Worm (Caenorhabditis elegans): ENCODE results near the gene ipla-2.

Gene ipla-2

DNA sequence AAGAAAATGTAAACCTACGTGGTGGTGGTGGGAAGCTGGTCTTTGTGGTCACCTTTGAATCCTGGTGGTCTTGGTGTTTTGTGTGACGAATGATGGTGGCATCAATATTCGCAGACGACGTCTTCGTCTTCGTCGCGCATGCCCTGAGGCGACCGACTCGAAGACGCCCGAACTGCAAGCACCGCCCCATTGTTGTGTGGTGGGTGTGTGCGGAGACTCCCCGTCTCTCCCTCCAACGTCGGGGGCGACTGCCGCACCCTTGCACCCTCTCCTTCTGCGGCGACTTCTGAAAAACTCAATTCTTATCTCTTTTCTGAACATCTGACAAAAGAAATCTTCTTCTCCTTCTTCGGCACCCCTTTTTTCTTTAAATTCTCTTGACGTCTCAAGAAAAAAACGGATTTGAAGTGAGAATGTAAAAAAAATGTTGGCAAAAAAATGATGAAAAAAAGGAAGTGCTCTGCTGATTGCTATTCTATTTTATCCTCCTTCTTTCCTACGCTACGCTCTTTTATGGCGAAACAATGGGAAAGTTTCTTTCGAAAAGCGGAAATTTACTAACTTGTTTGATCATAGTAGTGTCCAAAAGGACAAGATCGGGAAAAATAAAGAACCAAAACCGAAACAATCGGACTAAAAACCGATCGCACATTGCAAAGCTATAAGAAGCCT is 30.3 kb downstream of the ipla-2 start, which contains the start of gene lgc-47:
Gene lgc-47, minus strand, starts transcription at position 286 of the 672 bp plus-strand sequence.
- TF ChIP-seq grh-1 (GFP tag; IDR thresholded peaks at IDR 0.05) (no peak), ces-1 (GFP tag; optimal IDR thresholded peaks at IDR 0.05) (no peak), fkh-10 (GFP tag; optimal IDR thresholded peaks at IDR 0.05) (peak; percentile 96), lin-14 (GFP tag; optimal IDR thresholded peaks at IDR 0.05) (peak; percentile 65), tbx-2 (tag; optimal IDR thresholded peaks at IDR 0.05) (no peak), sox-4 (tag; optimal IDR thresholded peaks at IDR 0.05) (no peak), elt-2 (tag; optimal IDR thresholded peaks at IDR 0.05) (no peak), unc-130 (tag; optimal IDR thresholded peaks at IDR 0.05) (no peak)

DNA sequence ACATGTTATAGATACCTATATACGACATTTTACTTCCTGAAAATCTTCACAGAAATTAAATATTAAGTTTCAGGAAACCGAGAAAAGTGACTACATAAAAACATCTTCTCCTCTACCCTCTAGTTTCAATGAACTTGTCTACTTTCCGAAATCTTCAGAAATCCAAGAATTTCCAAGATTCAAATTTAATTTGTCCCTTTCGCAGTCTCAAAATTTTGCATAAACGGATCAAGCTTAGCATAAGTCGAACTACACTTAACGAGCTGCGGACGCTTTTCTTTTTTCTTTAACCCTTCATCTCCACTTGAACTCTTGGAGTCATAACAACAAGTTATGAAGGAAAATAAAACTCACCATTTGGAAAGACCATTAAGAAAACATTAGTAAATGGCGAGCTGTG is 32.4 kb downstream of the ipla-2 start:
- TF ChIP-seq ces-1 (GFP tag; optimal IDR thresholded peaks at IDR 0.05): peak; percentile 1
- peak; percentile 73 for TF ChIP-seq fkh-10 (GFP tag; optimal IDR thresholded peaks at IDR 0.05)
- TF ChIP-seq dpl-1 (GFP tag; optimal IDR thresholded peaks at IDR 0.05): no peak
- no peak for TF ChIP-seq nhr-11 (tag; optimal IDR thresholded peaks at IDR 0.05)
- peak; percentile 17 for TF ChIP-seq lin-14 (GFP tag; optimal IDR thresholded peaks at IDR 0.05)
- TF ChIP-seq skn-1 (tag; optimal IDR thresholded peaks at IDR 0.05): no peak

- no peak for TF ChIP-seq efl-1 (optimal IDR thresholded peaks at IDR 0.05)
- peak in 1 of 2 experiments; percentile 50 for TF ChIP-seq efl-1 (GFP tag; optimal IDR thresholded peaks at IDR 0.05 in 1 of 2)
- no peak for TF ChIP-seq alr-1 (tag; optimal IDR thresholded peaks at IDR 0.05; ENCODE audit: borderline replicate concordance)
Observed at ce11 chrX:9804735-9805134, 33.1 kb downstream of the ipla-2 start.

ce11 chrX:9803603-9804002 is 34.2 kb downstream of the ipla-2 start:
- TF ChIP-seq nhr-237 (tag; optimal IDR thresholded peaks at IDR 0.05): no peak
- TF ChIP-seq nhr-20 (tag; optimal IDR thresholded peaks at IDR 0.05): no peak
- no peak for TF ChIP-seq egl-27 (tag; optimal IDR thresholded peaks at IDR 0.05)
- no peak for TF ChIP-seq sox-4 (tag; optimal IDR thresholded peaks at IDR 0.05)
- TF ChIP-seq lsy-2 (tag; optimal IDR thresholded peaks at IDR 0.05): no peak
- no peak for TF ChIP-seq ceh-90 (tag; optimal IDR thresholded peaks at IDR 0.05)
- peak; percentile 88 for TF ChIP-seq fkh-10 (GFP tag; optimal IDR thresholded peaks at IDR 0.05)
- TF ChIP-seq dsc-1 (tag; optimal IDR thresholded peaks at IDR 0.05): no peak
- TF ChIP-seq ceh-82 (tag; optimal IDR thresholded peaks at IDR 0.05): no peak
- no peak for TF ChIP-seq ceh-63 (GFP tag; optimal IDR thresholded peaks at IDR 0.05)
- TF ChIP-seq Y116A8C.19 (tag; optimal IDR thresholded peaks at IDR 0.05; ENCODE audit: borderline replicate concordance): no peak
- no peak for TF ChIP-seq zip-4 (GFP tag; optimal IDR thresholded peaks at IDR 0.05)
- no peak for TF ChIP-seq aha-1 (tag; optimal IDR thresholded peaks at IDR 0.05)
- no peak for TF ChIP-seq ama-1 (optimal IDR thresholded peaks at IDR 0.05)
- no peak for TF ChIP-seq ceh-88 (GFP tag; IDR thresholded peaks at IDR 0.05)
- no peak for TF ChIP-seq unc-98 (GFP tag; IDR thresholded peaks at IDR 0.05)
- TF ChIP-seq nhr-11 (tag; optimal IDR thresholded peaks at IDR 0.05): no peak
- TF ChIP-seq efl-1 (optimal IDR thresholded peaks at IDR 0.05): no peak
- TF ChIP-seq efl-1 (GFP tag; optimal IDR thresholded peaks at IDR 0.05 in 1 of 2): peak in 1 of 2 experiments; percentile 46
- no peak for TF ChIP-seq sup-37 (GFP tag; optimal IDR thresholded peaks at IDR 0.05)
- TF ChIP-seq efl-3 (GFP tag; optimal IDR thresholded peaks at IDR 0.05): no peak
- no peak for TF ChIP-seq swsn-7 (tag; optimal IDR thresholded peaks at IDR 0.05)
- no peak for TF ChIP-seq sptf-1 (tag; optimal IDR thresholded peaks at IDR 0.05)
- TF ChIP-seq pqm-1 (tag; optimal IDR thresholded peaks at IDR 0.05): no peak
- TF ChIP-seq pag-3 (tag; optimal IDR thresholded peaks at IDR 0.05; ENCODE audit: borderline replicate concordance, insufficient read depth): no peak
- no peak for TF ChIP-seq jun-1 (tag; optimal IDR thresholded peaks at IDR 0.05)
- TF ChIP-seq unc-30 (tag; optimal IDR thresholded peaks at IDR 0.05): no peak
- TF ChIP-seq tbx-2 (tag; optimal IDR thresholded peaks at IDR 0.05): peak; percentile 23
- TF ChIP-seq ztf-11 (tag; optimal IDR thresholded peaks at IDR 0.05): no peak
- TF ChIP-seq unc-86 (tag; optimal IDR thresholded peaks at IDR 0.05): no peak
- peak; percentile 83 for TF ChIP-seq ces-1 (GFP tag; optimal IDR thresholded peaks at IDR 0.05)
- no peak for TF ChIP-seq nhr-84 (tag; optimal IDR thresholded peaks at IDR 0.05)
- TF ChIP-seq vab-15 (tag; optimal IDR thresholded peaks at IDR 0.05): no peak
- no peak for TF ChIP-seq xbp-1 (tag; optimal IDR thresholded peaks at IDR 0.05)
- TF ChIP-seq nhr-47 (tag; optimal IDR thresholded peaks at IDR 0.05): peak; percentile 17
- TF ChIP-seq tlp-1 (tag; optimal IDR thresholded peaks at IDR 0.05): no peak
- no peak for TF ChIP-seq ets-5 (GFP tag; IDR thresholded peaks at IDR 0.05)
- TF ChIP-seq isw-1 (GFP tag; IDR thresholded peaks at IDR 0.05): no peak
